Worm (Caenorhabditis elegans) whole organism, L4/young adult: ENCODE data around the gene K03H1.9.

Experiments used
- dao-5 ChIP-seq: sonication (generic microtip); optimal IDR thresholded peaks from 2 replicates; lab custom pipeline; 2016; ENCODE audit warnings: missing genotype, missing genetic modification characterization, moderate library complexity, missing compliant biosample characterization
- him-1 ChIP-seq: sonication (generic microtip); optimal IDR thresholded peaks from 2 replicates; lab custom pipeline; 2016; ENCODE audit warnings: missing genotype, missing genetic modification reagents, missing genetic modification characterization, missing compliant biosample characterization

DNA sequence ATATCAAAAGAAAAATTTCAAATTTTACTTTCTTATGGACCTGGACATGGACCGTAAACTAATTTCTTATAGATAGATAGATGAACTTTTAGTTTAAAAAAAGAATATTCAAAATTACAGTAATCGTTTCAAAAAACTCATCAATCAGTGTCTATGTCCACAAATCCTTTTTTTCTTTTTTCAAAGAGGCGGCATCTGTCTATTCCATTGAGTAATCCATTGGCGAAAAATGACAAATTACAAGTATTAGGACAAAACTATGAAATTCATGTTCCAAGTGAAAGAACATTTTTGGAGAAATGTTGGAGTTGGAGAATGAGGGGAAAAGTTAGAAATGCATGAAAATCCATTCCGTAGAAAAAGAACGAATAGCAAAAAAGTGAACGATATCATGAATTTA, 44.3 kb upstream of the K03H1.9 start:
- TF ChIP-seq dao-5 (tag; lab: Kevin White, UChicago) = no peak
- TF ChIP-seq him-1 (tag; lab: Kevin White, UChicago) = no peak
